Fruit fly (Drosophila melanogaster) whole organism, embryonic: ENCODE results near the gene por.

Experiments used
- CG16813 ChIP-seq: fragments of 200-800 bp; sonication (Bioruptor generic); IDR thresholded peaks from 3 replicates; pipeline ENCODE4 v1.3.6; 2022; ENCODE audit warnings: missing biosample characterization, missing genetic modification characterization; ENCODE audit not compliant: partially characterized antibody
- CG2202 ChIP-seq: fragments of 200-800 bp; sonication (Bioruptor generic); optimal IDR thresholded peaks from 2 replicates; lab custom pipeline; 2018; ENCODE audit warnings: missing biosample characterization, mild to moderate bottlenecking, missing genetic modification characterization
- CG2678 ChIP-seq: fragments of 200-800 bp; sonication (Bioruptor generic); optimal IDR thresholded peaks from 3 replicates; lab custom pipeline; 2019; ENCODE audit warnings: missing biosample characterization, mild to moderate bottlenecking, missing genetic modification characterization, moderate library complexity
- CG3281 ChIP-seq: fragments of 200-800 bp; sonication (Bioruptor generic); optimal IDR thresholded peaks from 3 replicates; lab custom pipeline; 2017; ENCODE audit warnings: missing biosample characterization, mild to moderate bottlenecking, missing genetic modification characterization
- CG8290 ChIP-seq, 3 experiments: fragments of 200-800 bp; sonication (Bioruptor generic); optimal IDR thresholded peaks; 2 replicates each; lab custom pipeline; 2016 to 2019; ENCODE audit warnings: missing biosample characterization in 3 of 3, missing genetic modification characterization in 3 of 3, mild to moderate bottlenecking in 2 of 3, moderate library complexity in 1 of 3
- MESR4 ChIP-seq: fragments of 200-800 bp; sonication (Bioruptor generic); optimal IDR thresholded peaks from 2 replicates; lab custom pipeline; 2018; ENCODE audit warnings: missing biosample characterization, mild to moderate bottlenecking, missing genetic modification characterization, moderate library complexity
- Nf-YB ChIP-seq: fragments of 200-800 bp; sonication (Bioruptor generic); optimal IDR thresholded peaks from 3 replicates; lab custom pipeline; 2019; ENCODE audit warnings: missing biosample characterization, mild to moderate bottlenecking, missing genetic modification characterization, moderate library complexity
- Opbp ChIP-seq: fragments of 200-800 bp; sonication (Bioruptor generic); IDR thresholded peaks from 3 replicates; pipeline ENCODE4 v1.3.6; 2022; ENCODE audit warnings: missing biosample characterization, missing genetic modification characterization; ENCODE audit not compliant: partially characterized antibody
- ash1 ChIP-seq: fragments of 200-800 bp; sonication (Bioruptor generic); optimal IDR thresholded peaks from 2 replicates; lab custom pipeline; 2018; ENCODE audit warnings: missing biosample characterization, mild to moderate bottlenecking, missing genetic modification characterization
- az2 ChIP-seq: fragments of 200-800 bp; sonication (Bioruptor generic); optimal IDR thresholded peaks from 3 replicates; lab custom pipeline; 2016; ENCODE audit warnings: missing biosample characterization, missing genetic modification characterization
- bigmax ChIP-seq: fragments of 200-800 bp; sonication (Bioruptor generic); optimal IDR thresholded peaks from 2 replicates; lab custom pipeline; 2018; ENCODE audit warnings: missing biosample characterization, mild to moderate bottlenecking, missing genetic modification characterization
- h ChIP-seq: fragments of >200 bp; optimal IDR thresholded peaks from 2 replicates; lab custom pipeline; 2017
- jumu ChIP-seq: fragments of 200-800 bp; sonication (Bioruptor generic); optimal IDR thresholded peaks from 3 replicates; lab custom pipeline; 2016; ENCODE audit warnings: missing biosample characterization, missing genetic modification characterization
- org-1 ChIP-seq: fragments of 200-800 bp; sonication (Bioruptor generic); optimal IDR thresholded peaks from 2 replicates; lab custom pipeline; 2017; ENCODE audit warnings: missing biosample characterization, missing genetic modification characterization

DNA sequence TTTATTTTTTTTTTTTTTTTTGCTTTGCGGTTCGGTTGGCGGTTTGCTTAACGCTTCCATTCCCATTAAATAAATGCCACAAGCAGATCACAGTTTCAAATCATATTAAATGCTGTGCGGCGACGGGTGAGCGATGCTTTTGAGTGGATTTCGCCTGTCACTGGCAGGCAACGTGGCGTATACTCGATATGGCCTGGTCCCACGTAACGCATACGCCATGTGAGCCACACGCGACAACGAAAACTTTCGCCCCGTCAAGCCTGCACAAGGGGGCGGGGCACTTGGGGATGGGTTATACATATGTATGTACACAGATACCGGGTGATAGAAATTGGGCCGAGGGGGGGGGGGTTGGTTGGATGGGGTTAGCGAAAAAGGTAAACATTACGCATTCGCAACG is 14.7 kb downstream of the por start:
- no peak for TF ChIP-seq CG16813
- no peak for TF ChIP-seq org-1 (GFP tag; lab: Kevin White, UChicago)
- TF ChIP-seq CG2202: no peak
- TF ChIP-seq Opbp: no peak
- no peak for TF ChIP-seq h
- no peak for TF ChIP-seq CG8290 (GFP tag; optimal IDR thresholded peaks at IDR 0.05; lab: Kevin White, UChicago)
- no peak for TF ChIP-seq CG8290 (tag; optimal IDR thresholded peaks at IDR 0.05; lab: Kevin White, UChicago)
- no peak for TF ChIP-seq bigmax (GFP tag; lab: Kevin White, UChicago)
- TF ChIP-seq jumu (GFP tag; lab: Kevin White, UChicago): no peak
- no peak for TF ChIP-seq CG2678
- no peak for TF ChIP-seq CG3281 (GFP tag; lab: Kevin White, UChicago)
- no peak for TF ChIP-seq MESR4 (GFP tag; lab: Kevin White, UChicago)
- no peak for TF ChIP-seq az2
- TF ChIP-seq ash1 (GFP tag; lab: Kevin White, UChicago): no peak
- no peak for TF ChIP-seq Nf-YB (GFP tag; lab: Kevin White, UChicago)
